Worm (Caenorhabditis elegans) whole organism, L4/young adult: ENCODE results near the gene swt-2.

Experiments
- W03F9.2 ChIP-seq: fragments of 150-350 bp; optimal IDR thresholded peaks from 2 replicates; lab custom pipeline; 2014; ENCODE audit warnings: missing biosample characterization, missing genetic modification characterization
- dao-5 ChIP-seq: sonication (generic microtip); optimal IDR thresholded peaks from 2 replicates; lab custom pipeline; 2016; ENCODE audit warnings: missing genotype, missing genetic modification characterization, moderate library complexity, missing compliant biosample characterization
- him-1 ChIP-seq: sonication (generic microtip); optimal IDR thresholded peaks from 2 replicates; lab custom pipeline; 2016; ENCODE audit warnings: missing genotype, missing genetic modification reagents, missing genetic modification characterization, missing compliant biosample characterization

- no peak for TF ChIP-seq dao-5 (tag; lab: Kevin White, UChicago)
- no peak for TF ChIP-seq him-1
- no peak for TF ChIP-seq W03F9.2
These were observed 21.3 kb upstream of the swt-2 start, which contains the start of the genes str-31 and nhr-172 for ce11 chrV:7508566-7509044.
